Fruit fly (Drosophila melanogaster) whole organism, embryonic: Measurements from ENCODE around the gene Pka-C1.

Experiments
- Atf3 ChIP-seq: fragments of 200-800 bp; sonication (Bioruptor generic); optimal IDR thresholded peaks from 3 replicates; lab custom pipeline; 2016; ENCODE audit warnings: missing biosample characterization, missing genetic modification characterization
- CG10274 ChIP-seq: fragments of 200-800 bp; sonication (Bioruptor generic); optimal IDR thresholded peaks from 3 replicates; lab custom pipeline; 2017; ENCODE audit warnings: missing biosample characterization, mild to moderate bottlenecking, missing genetic modification characterization
- CG10462 ChIP-seq: fragments of 200-800 bp; sonication (Bioruptor generic); optimal IDR thresholded peaks from 2 replicates; lab custom pipeline; 2016; ENCODE audit warnings: missing biosample characterization, missing genetic modification characterization
- CG11093 ChIP-seq: fragments of 200-800 bp; sonication (Bioruptor generic); IDR thresholded peaks from 3 replicates; pipeline ENCODE4 v1.3.6; 2022; ENCODE audit warnings: missing biosample characterization, missing genetic modification characterization
- CG11398 ChIP-seq: fragments of 200-800 bp; sonication (Bioruptor generic); optimal IDR thresholded peaks from 2 replicates; lab custom pipeline; 2016; ENCODE audit warnings: missing biosample characterization, missing genetic modification characterization
- CG11456 ChIP-seq: fragments of 200-800 bp; sonication (Bioruptor generic); IDR thresholded peaks from 3 replicates; pipeline ENCODE4 v1.3.6; 2022; ENCODE audit warnings: missing biosample characterization, missing genetic modification characterization
- CG11723 ChIP-seq: fragments of 200-800 bp; sonication (Bioruptor generic); optimal IDR thresholded peaks from 2 replicates; lab custom pipeline; 2017; ENCODE audit warnings: missing biosample characterization, mild to moderate bottlenecking, missing genetic modification characterization
- CG12744 ChIP-seq: fragments of 200-800 bp; sonication (Bioruptor generic); optimal IDR thresholded peaks from 2 replicates; lab custom pipeline; 2016; ENCODE audit warnings: missing biosample characterization, missing genetic modification characterization
- CG13424 ChIP-seq: fragments of 200-800 bp; sonication (Bioruptor generic); optimal IDR thresholded peaks from 2 replicates; lab custom pipeline; 2019; ENCODE audit warnings: missing biosample characterization, mild to moderate bottlenecking, missing genetic modification characterization, moderate library complexity
- CG15269 ChIP-seq: fragments of 200-800 bp; sonication (Bioruptor generic); optimal IDR thresholded peaks from 2 replicates; lab custom pipeline; 2018; ENCODE audit warnings: missing biosample characterization, mild to moderate bottlenecking, missing genetic modification characterization, moderate library complexity
- CG17361 ChIP-seq: fragments of 200-800 bp; sonication (Bioruptor generic); IDR thresholded peaks from 3 replicates; pipeline ENCODE4 v1.3.6; 2022; ENCODE audit warnings: missing biosample characterization, missing genetic modification characterization
- CG18262 ChIP-seq: fragments of 200-800 bp; optimal IDR thresholded peaks from 3 replicates; lab custom pipeline; 2019; ENCODE audit warnings: missing biosample characterization, mild to moderate bottlenecking, missing genetic modification characterization, moderate library complexity
- CG2712 ChIP-seq: fragments of 200-800 bp; optimal IDR thresholded peaks from 3 replicates; lab custom pipeline; 2019; ENCODE audit warnings: missing biosample characterization, mild to moderate bottlenecking, missing genetic modification characterization, moderate library complexity
- CG31388 ChIP-seq: fragments of 200-800 bp; sonication (Bioruptor generic); optimal IDR thresholded peaks from 2 replicates; lab custom pipeline; 2016; ENCODE audit warnings: missing biosample characterization, missing genetic modification characterization
- CG3281 ChIP-seq: fragments of 200-800 bp; sonication (Bioruptor generic); optimal IDR thresholded peaks from 3 replicates; lab custom pipeline; 2017; ENCODE audit warnings: missing biosample characterization, mild to moderate bottlenecking, missing genetic modification characterization
- CG3726 ChIP-seq: fragments of 200-800 bp; sonication (Bioruptor generic); IDR thresholded peaks from 3 replicates; pipeline ENCODE4, ENCODE4 v1.3.6; 2022; ENCODE audit warnings: missing biosample characterization, missing genetic modification characterization
- CG4820 ChIP-seq: fragments of 200-800 bp; sonication (Bioruptor generic); optimal IDR thresholded peaks from 3 replicates; lab custom pipeline; 2016; ENCODE audit warnings: missing biosample characterization, missing genetic modification characterization
- CG6272 ChIP-seq: fragments of 200-800 bp; sonication (Bioruptor generic); IDR thresholded peaks from 2 replicates; pipeline ENCODE4 v1.3.6; 2022; ENCODE audit warnings: missing biosample characterization, missing genetic modification characterization
- CG6813 ChIP-seq: fragments of 200-800 bp; sonication (Bioruptor generic); optimal IDR thresholded peaks from 2 replicates; lab custom pipeline; 2017; ENCODE audit warnings: missing biosample characterization, missing genetic modification characterization, mild to moderate bottlenecking, moderate library complexity, missing genetic modification reagents
- CG6854 ChIP-seq: fragments of 200-800 bp; sonication (Bioruptor generic); optimal IDR thresholded peaks from 3 replicates; lab custom pipeline; 2017; ENCODE audit warnings: missing biosample characterization, mild to moderate bottlenecking, missing genetic modification characterization
- CG8290 ChIP-seq, 3 experiments: fragments of 200-800 bp; sonication (Bioruptor generic); optimal IDR thresholded peaks; 2 replicates each; lab custom pipeline; 2016 to 2019; ENCODE audit warnings: missing biosample characterization in 3 of 3, missing genetic modification characterization in 3 of 3, mild to moderate bottlenecking in 2 of 3, moderate library complexity in 1 of 3
- CG9932 ChIP-seq: fragments of 200-800 bp; sonication (Bioruptor generic); IDR thresholded peaks from 2 replicates; pipeline ENCODE4 v1.3.6; 2022; ENCODE audit warnings: missing biosample characterization, missing genetic modification characterization
- D19B ChIP-seq: fragments of 200-800 bp; sonication (Bioruptor generic); optimal IDR thresholded peaks from 2 replicates; lab custom pipeline; 2017; ENCODE audit warnings: missing biosample characterization, mild to moderate bottlenecking, missing genetic modification characterization
- Ets97D ChIP-seq: fragments of 200-800 bp; sonication (Bioruptor generic); optimal IDR thresholded peaks from 3 replicates; lab custom pipeline; 2016; ENCODE audit warnings: missing biosample characterization, missing genetic modification characterization
- Fer1 ChIP-seq: fragments of 200-800 bp; sonication (Bioruptor generic); optimal IDR thresholded peaks from 2 replicates; lab custom pipeline; 2017; ENCODE audit warnings: missing biosample characterization, mild to moderate bottlenecking, missing genetic modification characterization
- Fer2 ChIP-seq: fragments of 200-800 bp; sonication (Bioruptor generic); optimal IDR thresholded peaks from 2 replicates; lab custom pipeline; 2018; ENCODE audit warnings: missing biosample characterization, mild to moderate bottlenecking, missing genetic modification characterization, moderate library complexity
- HHEX ChIP-seq: fragments of 200-800 bp; sonication (Bioruptor generic); optimal IDR thresholded peaks from 3 replicates; lab custom pipeline; 2017; ENCODE audit warnings: missing biosample characterization, mild to moderate bottlenecking, missing genetic modification characterization, missing genetic modification reagents
- Hr3 ChIP-seq: fragments of 200-800 bp; sonication (Bioruptor generic); optimal IDR thresholded peaks from 3 replicates; lab custom pipeline; 2016; ENCODE audit warnings: missing biosample characterization, missing genetic modification characterization
- MBD-R2 ChIP-seq: fragments of 200-800 bp; sonication (Bioruptor generic); IDR thresholded peaks from 2 replicates; pipeline ENCODE4 v1.3.6; 2022; ENCODE audit warnings: missing biosample characterization, missing genetic modification characterization
- MESR4 ChIP-seq: fragments of 200-800 bp; sonication (Bioruptor generic); optimal IDR thresholded peaks from 2 replicates; lab custom pipeline; 2018; ENCODE audit warnings: missing biosample characterization, mild to moderate bottlenecking, missing genetic modification characterization, moderate library complexity
- NK7.1 ChIP-seq: fragments of 200-800 bp; sonication (Bioruptor generic); optimal IDR thresholded peaks from 3 replicates; lab custom pipeline; 2016; ENCODE audit warnings: missing biosample characterization, missing genetic modification characterization
- Neu2 ChIP-seq: fragments of 200-800 bp; sonication (Bioruptor generic); optimal IDR thresholded peaks from 3 replicates; lab custom pipeline; 2016; ENCODE audit warnings: missing biosample characterization, missing genetic modification characterization, borderline replicate concordance
- Pdp1 ChIP-seq, 2 experiments: fragments of 200-800 bp; sonication (Bioruptor generic); optimal IDR thresholded peaks; 3 replicates each; lab custom pipeline; 2016; ENCODE audit warnings: missing biosample characterization in 2 of 2, missing genetic modification characterization in 2 of 2, mild to moderate bottlenecking in 1 of 2, moderate library complexity in 1 of 2
- Ravus ChIP-seq: fragments of 200-800 bp; sonication (Bioruptor generic); IDR thresholded peaks from 2 replicates; pipeline ENCODE4 v1.3.6; 2022; ENCODE audit warnings: missing biosample characterization, missing genetic modification characterization
- Stat92E ChIP-seq, 3 experiments: fragments of >200 bp in 2 of 3; fragments of 200-800 bp in 1 of 3; sonication (Bioruptor generic) in 1 of 3; optimal IDR thresholded peaks; 2 replicates each; lab custom pipeline; 2017 to 2019; ENCODE audit warnings: missing biosample characterization in 3 of 3, missing genetic modification characterization in 3 of 3, mild to moderate bottlenecking in 1 of 3, moderate library complexity in 1 of 3
- az2 ChIP-seq: fragments of 200-800 bp; sonication (Bioruptor generic); optimal IDR thresholded peaks from 3 replicates; lab custom pipeline; 2016; ENCODE audit warnings: missing biosample characterization, missing genetic modification characterization
- danr ChIP-seq: fragments of 200-800 bp; sonication (Bioruptor generic); IDR thresholded peaks from 2 replicates; pipeline ENCODE4 v1.3.6; 2022; ENCODE audit warnings: missing biosample characterization, missing genetic modification characterization
- dysf ChIP-seq: fragments of 200-800 bp; sonication (Bioruptor generic); IDR thresholded peaks from 3 replicates; pipeline ENCODE4 v1.3.6; 2022; ENCODE audit warnings: missing biosample characterization, missing genetic modification characterization
- kni ChIP-seq: fragments of 200-800 bp; sonication (Bioruptor generic); optimal IDR thresholded peaks from 3 replicates; lab custom pipeline; 2017; ENCODE audit warnings: mild to moderate bottlenecking, missing biosample characterization, missing genetic modification reagents, missing genetic modification characterization
- knrl ChIP-seq: fragments of 200-800 bp; sonication (Bioruptor generic); IDR thresholded peaks from 3 replicates; pipeline ENCODE4 v1.3.6; 2022; ENCODE audit warnings: missing biosample characterization, missing genetic modification characterization; ENCODE audit not compliant: partially characterized antibody
- luna ChIP-seq: fragments of 200-800 bp; sonication (Bioruptor generic); optimal IDR thresholded peaks from 2 replicates; lab custom pipeline; 2016; ENCODE audit warnings: missing biosample characterization, missing genetic modification characterization
- phol ChIP-seq: fragments of 200-800 bp; sonication (Bioruptor generic); optimal IDR thresholded peaks from 3 replicates; lab custom pipeline; 2018; ENCODE audit warnings: missing biosample characterization, mild to moderate bottlenecking, missing genetic modification characterization, moderate library complexity
- ranshi ChIP-seq: fragments of 200-800 bp; sonication (Bioruptor generic); IDR thresholded peaks from 2 replicates; pipeline ENCODE4 v1.3.6; 2022; ENCODE audit warnings: missing biosample characterization, missing genetic modification characterization
- row ChIP-seq: fragments of 200-800 bp; sonication (Bioruptor generic); IDR thresholded peaks from 3 replicates; pipeline ENCODE4 v1.3.6; 2022; ENCODE audit warnings: missing biosample characterization, missing genetic modification characterization
- sens ChIP-seq: fragments of 200-800 bp; sonication (Bioruptor generic); peaks from one replicate; lab custom pipeline; 2016; ENCODE audit warnings: missing biosample characterization, missing genetic modification characterization
- sr ChIP-seq: fragments of 200-800 bp; sonication (Bioruptor generic); IDR thresholded peaks from 3 replicates; pipeline ENCODE4 v1.3.6; 2022; ENCODE audit warnings: missing biosample characterization, missing genetic modification characterization
- stwl ChIP-seq: fragments of 200-800 bp; sonication (Bioruptor generic); optimal IDR thresholded peaks from 3 replicates; lab custom pipeline; 2018; ENCODE audit warnings: missing biosample characterization, mild to moderate bottlenecking, missing genetic modification characterization, moderate library complexity
- ttk ChIP-seq: fragments of 200-800 bp; sonication (Bioruptor generic); IDR thresholded peaks from 2 replicates; pipeline ENCODE4 v2.1.2; 2022; ENCODE audit warnings: missing biosample characterization, missing genetic modification characterization
- wdn ChIP-seq: fragments of 200-800 bp; sonication (Bioruptor generic); IDR thresholded peaks from 2 replicates; pipeline ENCODE4 v1.3.6; 2022; ENCODE audit warnings: missing biosample characterization, missing genetic modification characterization

The Pka-C1 gene

dm6 chr2L:9633811-9634436 is 65.2 kb downstream of the Pka-C1 start, which contains the start of gene Apoltp (continued):
- TF ChIP-seq sr (peak; percentile 24; the same call in 1 of the 3 replicates), CG13424 (tag; lab: Kevin White, UChicago) (peak; percentile 60), az2 (GFP tag; lab: Kevin White, UChicago) (peak; percentile 42), CG17361 (GFP tag; lab: Robert Waterston, UW) (no peak; the same call in 2 of the 3 replicates), Fer1 (peak; percentile 88), CG31388 (GFP tag; lab: Kevin White, UChicago) (peak; percentile 15), wdn (GFP tag; lab: Robert Waterston, UW) (peak; percentile 60), stwl (no peak), Atf3 (GFP tag; lab: Kevin White, UChicago) (no peak), CG6854 (GFP tag; lab: Kevin White, UChicago) (peak; percentile 71), CG10274 (GFP tag; lab: Kevin White, UChicago) (no peak), CG3281 (GFP tag; lab: Kevin White, UChicago) (peak; percentile 80), ttk (GFP tag; lab: Robert Waterston, UW) (peak; percentile 67), CG3726 (GFP tag; lab: Robert Waterston, UW) (0 out of 3 replicates have a peak, but pooled peaks have one; percentile 12), CG11093 (GFP tag; lab: Robert Waterston, UW) (peak; percentile 45; the same call in 1 of the 3 replicates), Ets97D (GFP tag; lab: Kevin White, UChicago) (peak; percentile 84), CG10462 (GFP tag; lab: Kevin White, UChicago) (no peak), CG11456 (peak; percentile 73), Hr3 (peak; percentile 37), CG15269 (peak; percentile 64), CG11723 (GFP tag; lab: Kevin White, UChicago) (no peak), kni (GFP tag; lab: Kevin White, UChicago) (no peak), ranshi (GFP tag; lab: Robert Waterston, UW) (peak; percentile 64), MESR4 (GFP tag; lab: Kevin White, UChicago) (no peak), D19B (peak; percentile 63), CG18262 (tag; lab: Kevin White, UChicago) (peak; percentile 68), knrl (GFP tag; lab: Robert Waterston, UW) (no peak), dysf (GFP tag; lab: Robert Waterston, UW) (peak; percentile 79), phol (tag; lab: Kevin White, UChicago) (peak; percentile 64), Stat92E (GFP tag; optimal IDR thresholded peaks at IDR 0.05; lab: Kevin White, UChicago) (no peak), CG9932 (GFP tag; lab: Robert Waterston, UW) (peak; percentile 63), CG4820 (GFP tag; lab: Kevin White, UChicago) (peak; percentile 57), Neu2 (GFP tag; lab: Kevin White, UChicago) (no peak), danr (GFP tag; lab: Robert Waterston, UW) (peak; percentile 52), CG6272 (GFP tag; lab: Robert Waterston, UW) (peak; percentile 58), CG11398 (GFP tag; lab: Kevin White, UChicago) (no peak), Pdp1 (GFP tag; optimal IDR thresholded peaks at IDR 0.05; lab: Kevin White, UChicago) (peak in 1 of 2 experiments; percentile 30), Ravus (peak; percentile 11; the same call in 1 of the 2 replicates), row (GFP tag; lab: Robert Waterston, UW) (peak; percentile 86), CG8290 (GFP tag; optimal IDR thresholded peaks at IDR 0.05; lab: Kevin White, UChicago) (no peak), CG8290 (tag; optimal IDR thresholded peaks at IDR 0.05; lab: Kevin White, UChicago) (no peak), MBD-R2 (GFP tag; lab: Robert Waterston, UW) (peak; percentile 46; the same call in 1 of the 2 replicates), CG12744 (no peak), sens (GFP tag; lab: Kevin White, UChicago) (peak; percentile 46), CG2712 (tag; lab: Kevin White, UChicago) (peak; percentile 79), HHEX (peak; percentile 72), NK7.1 (peak; percentile 21), CG6813 (peak; percentile 62), luna (GFP tag; lab: Kevin White, UChicago) (no peak), Fer2 (tag; lab: Kevin White, UChicago) (no peak)
